Fruit fly (Drosophila melanogaster): ENCODE data around the gene ush.

Gene ush

DNA sequence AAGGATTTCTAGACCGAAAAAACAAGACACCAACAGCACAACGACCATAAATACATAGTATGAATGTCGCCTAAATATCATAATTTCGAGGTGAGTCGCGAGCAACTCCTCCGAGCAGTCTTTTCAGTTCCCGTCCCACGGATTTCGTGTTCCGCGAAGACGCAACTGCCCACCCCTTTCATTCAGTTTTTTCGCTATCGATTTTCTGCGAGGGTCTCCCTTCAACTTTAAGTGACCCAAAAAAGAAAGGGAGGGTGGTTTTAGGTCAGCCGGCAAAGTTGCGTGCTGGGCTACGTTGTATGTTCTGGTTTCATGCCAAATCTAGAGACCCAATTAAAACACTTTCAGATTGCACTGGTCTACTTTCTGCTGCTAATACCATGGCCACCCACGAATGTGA is 20.3 kb upstream of the ush start:
- TF ChIP-seq crp (GFP tag; optimal IDR thresholded peaks at IDR 0.05) (no peak), CG4820 (GFP tag; optimal IDR thresholded peaks at IDR 0.05) (no peak), pros (GFP tag; optimal IDR thresholded peaks at IDR 0.05) (peak; percentile 38), CG9932 (GFP tag; IDR thresholded peaks at IDR 0.05) (no peak), mld (GFP tag; IDR thresholded peaks at IDR 0.05; ENCODE audit: partially characterized antibody) (no peak), wdn (GFP tag; IDR thresholded peaks at IDR 0.05) (no peak), Doc2 (GFP tag; IDR thresholded peaks at IDR 0.05) (no peak), ac (GFP tag; optimal IDR thresholded peaks at IDR 0.05) (no peak), chn (GFP tag; optimal IDR thresholded peaks at IDR 0.05) (no peak), onecut (GFP tag; IDR thresholded peaks at IDR 0.05) (peak; percentile 97), CG18619 (GFP tag; optimal IDR thresholded peaks at IDR 0.05) (no peak)

DNA sequence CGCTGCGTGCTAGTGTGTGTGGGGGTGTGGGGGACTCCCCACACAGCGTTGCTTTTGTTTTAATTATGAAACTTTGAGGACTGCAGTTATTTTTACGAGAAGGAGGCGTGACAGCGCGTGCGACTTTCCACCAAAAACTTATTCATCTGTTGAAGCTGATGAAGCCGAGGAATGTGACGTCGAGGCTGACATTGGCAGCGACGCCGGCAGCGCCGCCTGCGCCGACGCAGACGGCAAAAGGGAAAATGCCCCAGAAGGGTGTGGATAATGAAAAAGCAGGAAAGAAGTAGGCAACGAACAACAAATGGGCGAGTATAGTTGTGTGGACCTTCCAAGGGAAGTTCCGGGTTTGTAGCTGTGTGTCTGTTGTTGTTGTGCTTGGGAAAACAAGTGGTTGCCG is 8.3 kb upstream of the ush start:
- TF ChIP-seq CG16863 (GFP tag; optimal IDR thresholded peaks at IDR 0.05) (no peak), Adf1 (GFP tag; IDR thresholded peaks at IDR 0.05) (peak; percentile 90), sd (tag; optimal IDR thresholded peaks at IDR 0.05) (peak; percentile 65), CG4360 (GFP tag; IDR thresholded peaks at IDR 0.05) (peak; percentile 41; the same call in 1 of the 2 replicates), ewg (GFP tag; optimal IDR thresholded peaks at IDR 0.05) (peak; percentile 58), kah (GFP tag; optimal IDR thresholded peaks at IDR 0.05) (peak; percentile 23), scrt (GFP tag; optimal IDR thresholded peaks at IDR 0.05) (peak; percentile 79), CG9932 (GFP tag; IDR thresholded peaks at IDR 0.05) (no peak), CG13894 (tag; optimal IDR thresholded peaks at IDR 0.05) (peak; percentile 3), CG7372 (GFP tag; IDR thresholded peaks at IDR 0.05) (no peak), Optix (GFP tag; IDR thresholded peaks at IDR 0.05) (0 out of 3 replicates have a peak, but pooled peaks have one; percentile 16), Hsf (GFP tag; optimal IDR thresholded peaks at IDR 0.05) (no peak), sens (GFP tag) (peak; percentile 13), CG11695 (GFP tag; IDR thresholded peaks at IDR 0.05) (no peak), CG16779 (GFP tag; IDR thresholded peaks at IDR 0.05) (0 out of 2 replicates have a peak, but pooled peaks have one; percentile 40), tgo (GFP tag; IDR thresholded peaks at IDR 0.05) (no peak), CG12744 (GFP tag; optimal IDR thresholded peaks at IDR 0.05) (no peak), nerfin-1 (tag; optimal IDR thresholded peaks at IDR 0.05) (peak; percentile 32), Doc3 (GFP tag; IDR thresholded peaks at IDR 0.05; ENCODE audit: partially characterized antibody) (no peak)

- TF ChIP-seq CG8290 (GFP tag; optimal IDR thresholded peaks at IDR 0.05) = no peak
- peak in 1 of 2 experiments; percentile 79 for TF ChIP-seq CG8290 (tag; optimal IDR thresholded peaks at IDR 0.05)
- TF ChIP-seq CG1832 (GFP tag; optimal IDR thresholded peaks at IDR 0.05) = no peak
- TF ChIP-seq emc (GFP tag; optimal IDR thresholded peaks at IDR 0.05) = peak; percentile 38
- TF ChIP-seq pnt (GFP tag; optimal IDR thresholded peaks at IDR 0.05) = peak; percentile 54
- TF ChIP-seq dimm (GFP tag; IDR thresholded peaks at IDR 0.05) = peak; percentile 33; the same call in 1 of the 2 replicates
- TF ChIP-seq Dbx (GFP tag; IDR thresholded peaks at IDR 0.05) = peak; percentile 64
- TF ChIP-seq CG18619 (GFP tag; optimal IDR thresholded peaks at IDR 0.05) = peak; percentile 68
- peak; percentile 61 for TF ChIP-seq Hand (GFP tag; optimal IDR thresholded peaks at IDR 0.05)
- peak; percentile 77 for TF ChIP-seq Hmr (GFP tag; optimal IDR thresholded peaks at IDR 0.05)
- TF ChIP-seq CG17802 (tag; optimal IDR thresholded peaks at IDR 0.05) = peak; percentile 51
- TF ChIP-seq pzg (GFP tag; optimal IDR thresholded peaks at IDR 0.05) = no peak
- peak; percentile 2 for TF ChIP-seq Nf-YC (tag; optimal IDR thresholded peaks at IDR 0.05)
- TF ChIP-seq CG3407 (GFP tag; optimal IDR thresholded peaks at IDR 0.05) = peak; percentile 67
- TF ChIP-seq Dip2 (GFP tag; IDR thresholded peaks at IDR 0.05) = no peak
- peak; percentile 37 for TF ChIP-seq Jarid2 (GFP tag; optimal IDR thresholded peaks at IDR 0.05)
- TF ChIP-seq CG2889 (GFP tag; IDR thresholded peaks at IDR 0.05) = peak; percentile 45; the same call in 1 of the 3 replicates
- TF ChIP-seq oc (tag; optimal IDR thresholded peaks at IDR 0.05) = peak; percentile 81
- no peak for TF ChIP-seq Lpt (GFP tag; optimal IDR thresholded peaks at IDR 0.05)
- TF ChIP-seq CG15269 (tag; optimal IDR thresholded peaks at IDR 0.05) = peak; percentile 77
- no peak for TF ChIP-seq ftz-f1 (GFP tag; optimal IDR thresholded peaks at IDR 0.05)
Observed at dm6 chr2L:468745-469358, 7.2 kb upstream of the ush start.

All from whole organism, embryonic.